Worm (Caenorhabditis elegans) whole organism, L4 larva: ENCODE data around the gene F59B2.15.

ENCODE experiments used
- D1046.2 ChIP-seq: fragments of 200-800 bp; sonication (Bioruptor generic); IDR thresholded peaks from 2 replicates; pipeline ENCODE4 v1.3.6; 2022; ENCODE audit warnings: missing genetic modification characterization, missing compliant biosample characterization
- F37D6.2 ChIP-seq: sonication (generic microtip); optimal IDR thresholded peaks from 2 replicates; lab custom pipeline; 2016; ENCODE audit warnings: mild to moderate bottlenecking, missing genetic modification characterization, missing compliant biosample characterization
- F44E2.7 ChIP-seq: fragments of 200-800 bp; sonication (Bioruptor generic); IDR thresholded peaks from 2 replicates; pipeline ENCODE4 v2.1.2; 2022; ENCODE audit warnings: missing genetic modification characterization, missing compliant biosample characterization
- F49E8.2 ChIP-seq: sonication (generic microtip); optimal IDR thresholded peaks from 2 replicates; lab custom pipeline; 2016; ENCODE audit warnings: missing compliant biosample characterization, mild to moderate bottlenecking, missing genetic modification characterization, borderline replicate concordance
- T20F7.1 ChIP-seq: fragments of 200-800 bp; sonication (Bioruptor generic); optimal IDR thresholded peaks from 2 replicates; lab custom pipeline; 2018; ENCODE audit warnings: mild to moderate bottlenecking, missing genetic modification characterization, missing compliant biosample characterization
- Y105C5A.15 ChIP-seq: fragments of 200-800 bp; sonication (Bioruptor generic); IDR thresholded peaks from 2 replicates; pipeline ENCODE4 v1.3.6; 2022; ENCODE audit warnings: missing genetic modification characterization, missing compliant biosample characterization
- Y48G9A.11 ChIP-seq: fragments of 200-800 bp; sonication (Bioruptor generic); IDR thresholded peaks from 2 replicates; pipeline ENCODE4 v1.3.6; 2022; ENCODE audit warnings: missing genetic modification reagents, missing genetic modification characterization, missing compliant biosample characterization
- Y75B8A.6 ChIP-seq: fragments of 200-800 bp; sonication (Bioruptor generic); IDR thresholded peaks from 2 replicates; pipeline ENCODE4 v1.3.6; 2022; ENCODE audit warnings: missing genetic modification reagents, missing genetic modification characterization, missing compliant biosample characterization
- ZK546.5 ChIP-seq, 2 experiments: sonication (generic microtip); optimal IDR thresholded peaks; 2 replicates each; lab custom pipeline; 2017; ENCODE audit warnings: missing biosample characterization in 2 of 2, missing genetic modification characterization in 2 of 2
- ama-1 ChIP-seq: fragments of 150-350 bp; optimal IDR thresholded peaks from 2 replicates; lab custom pipeline; 2014; ENCODE audit warnings: inconsistent platforms, mixed read lengths
- attf-4 ChIP-seq: sonication (generic microtip); optimal IDR thresholded peaks from 3 replicates; lab custom pipeline; 2017; ENCODE audit warnings: missing biosample characterization, missing genetic modification characterization
- ceh-20 ChIP-seq: fragments of 200-800 bp; sonication (Bioruptor generic); IDR thresholded peaks from 2 replicates; pipeline ENCODE4 v1.3.6; 2022; ENCODE audit warnings: missing genetic modification reagents, missing genetic modification characterization, missing compliant biosample characterization
- ctbp-1 ChIP-seq: fragments of 200-800 bp; sonication (Bioruptor generic); IDR thresholded peaks from 2 replicates; pipeline ENCODE4 v1.3.6; 2022; ENCODE audit warnings: missing genetic modification reagents, missing genetic modification characterization, missing compliant biosample characterization
- daf-12 ChIP-seq: fragments of 150-350 bp; optimal IDR thresholded peaks from 2 replicates; lab custom pipeline; 2014; ENCODE audit warnings: missing biosample characterization, missing genetic modification reagents, missing genetic modification characterization
- daf-16 ChIP-seq, 3 experiments: sonication (generic microtip); optimal IDR thresholded peaks; 2 replicates each; lab custom pipeline; 2016 to 2017; ENCODE audit warnings: missing genetic modification characterization in 3 of 3, missing genetic modification reagents in 3 of 3, mild to moderate bottlenecking in 2 of 3, missing compliant biosample characterization in 2 of 3, missing biosample characterization in 1 of 3, moderate library complexity in 1 of 3
- dmd-6 ChIP-seq: fragments of 200-800 bp; sonication (Bioruptor generic); IDR thresholded peaks from 2 replicates; pipeline ENCODE4 v1.3.6; 2022; ENCODE audit warnings: missing genetic modification reagents, missing genetic modification characterization, missing compliant biosample characterization
- duxl-1 ChIP-seq: sonication (generic microtip); optimal IDR thresholded peaks from 2 replicates; lab custom pipeline; 2016; ENCODE audit warnings: mild to moderate bottlenecking, missing genetic modification characterization, moderate library complexity, missing compliant biosample characterization; ENCODE audit not compliant: poor library complexity
- dve-1 ChIP-seq: sonication (generic microtip); optimal IDR thresholded peaks from 2 replicates; lab custom pipeline; 2017; ENCODE audit warnings: antibody characterized with exemption, mild to moderate bottlenecking, missing genetic modification characterization, missing compliant biosample characterization; ENCODE audit not compliant: insufficient read depth
- egl-43 ChIP-seq: fragments of 200-800 bp; sonication (Bioruptor generic); IDR thresholded peaks from 2 replicates; pipeline ENCODE4 v1.3.6; 2022; ENCODE audit warnings: missing genetic modification reagents, missing genetic modification characterization, missing compliant biosample characterization
- gei-8 ChIP-seq: fragments of 200-800 bp; sonication (Bioruptor generic); optimal IDR thresholded peaks from 2 replicates; lab custom pipeline; 2018; ENCODE audit warnings: mild to moderate bottlenecking, missing genetic modification characterization, missing compliant biosample characterization
- hlh-30 ChIP-seq: sonication (generic microtip); optimal IDR thresholded peaks from 2 replicates; lab custom pipeline; 2017; ENCODE audit warnings: antibody characterized with exemption, mild to moderate bottlenecking, missing genetic modification characterization, missing compliant biosample characterization; ENCODE audit not compliant: insufficient read depth
- hmg-1.1 ChIP-seq: fragments of 200-800 bp; sonication (Bioruptor generic); IDR thresholded peaks from 2 replicates; pipeline ENCODE4 v1.3.6; 2022; ENCODE audit warnings: missing genetic modification reagents, missing genetic modification characterization, missing compliant biosample characterization
- lim-7 ChIP-seq: fragments of 200-800 bp; sonication (Bioruptor generic); IDR thresholded peaks from 2 replicates; pipeline ENCODE4 v1.3.6; 2022; ENCODE audit warnings: missing genetic modification characterization, missing compliant biosample characterization
- lin-1 ChIP-seq: fragments of 200-800 bp; sonication (Bioruptor generic); IDR thresholded peaks from 2 replicates; pipeline ENCODE4 v1.3.6; 2022; ENCODE audit warnings: missing genetic modification reagents, missing genetic modification characterization, missing compliant biosample characterization
- lin-39 ChIP-seq: fragments of 150-350 bp; optimal IDR thresholded peaks from 2 replicates; lab custom pipeline; 2014; ENCODE audit warnings: missing biosample characterization, missing genetic modification reagents, missing genetic modification characterization
- lir-3 ChIP-seq: sonication (generic microtip); optimal IDR thresholded peaks from 2 replicates; lab custom pipeline; 2016; ENCODE audit warnings: mild to moderate bottlenecking, missing genetic modification characterization, missing compliant biosample characterization
- lsy-2 ChIP-seq, 2 experiments: fragments of 150-350 bp in 1 of 2; sonication (generic microtip) in 1 of 2; optimal IDR thresholded peaks; 2 replicates each; lab custom pipeline; 2014 to 2017; ENCODE audit warnings: missing biosample characterization in 2 of 2, missing genetic modification characterization in 2 of 2
- madf-9 ChIP-seq: fragments of 200-800 bp; sonication (Bioruptor generic); conservative IDR thresholded peaks from 2 replicates; pipeline ENCODE4 v1.3.6; 2022; ENCODE audit warnings: missing genetic modification reagents, missing genetic modification characterization, missing compliant biosample characterization
- mep-1 ChIP-seq: fragments of 150-350 bp; sonication (generic microtip); optimal IDR thresholded peaks from 3 replicates; lab custom pipeline; 2014; ENCODE audit warnings: missing biosample characterization, missing genetic modification characterization
- mes-2 ChIP-seq: sonication (generic microtip); optimal IDR thresholded peaks from 2 replicates; lab custom pipeline; 2016; ENCODE audit warnings: missing genotype, mild to moderate bottlenecking, missing genetic modification characterization, missing compliant biosample characterization; ENCODE audit not compliant: poor library complexity, severe bottlenecking
- mxl-2 ChIP-seq: fragments of 200-800 bp; sonication (Bioruptor generic); conservative IDR thresholded peaks from 2 replicates; pipeline ENCODE4 v1.3.6; 2022; ENCODE audit warnings: missing genetic modification reagents, missing genetic modification characterization, missing compliant biosample characterization
- nhr-102 ChIP-seq: sonication (generic microtip); optimal IDR thresholded peaks from 2 replicates; lab custom pipeline; 2016; ENCODE audit warnings: mild to moderate bottlenecking, missing genetic modification characterization, moderate library complexity, missing compliant biosample characterization
- nhr-237 ChIP-seq: sonication (generic microtip); optimal IDR thresholded peaks from 2 replicates; lab custom pipeline; 2017; ENCODE audit warnings: missing biosample characterization, missing genetic modification characterization
- nhr-25 ChIP-seq: sonication (generic microtip); optimal IDR thresholded peaks from 2 replicates; lab custom pipeline; 2017; ENCODE audit warnings: missing genetic modification characterization, mild to moderate bottlenecking, missing compliant biosample characterization, antibody characterized with exemption, moderate library complexity, borderline replicate concordance; ENCODE audit not compliant: insufficient read depth
- nhr-6 ChIP-seq: fragments of 150-350 bp; optimal IDR thresholded peaks from 2 replicates; lab custom pipeline; 2014; ENCODE audit warnings: missing biosample characterization, missing genetic modification characterization
- nhr-76 ChIP-seq: fragments of 150-350 bp; optimal IDR thresholded peaks from 2 replicates; lab custom pipeline; 2014; ENCODE audit warnings: missing biosample characterization, missing genetic modification characterization
- pha-4 ChIP-seq, 2 experiments: fragments of 150-350 bp in 1 of 2; fragments of 200-800 bp in 1 of 2; sonication (Bioruptor generic) in 1 of 2; IDR thresholded peaks in 1 of 2; optimal IDR thresholded peaks in 1 of 2; 2 replicates each; pipeline versions ENCODE4 v1.3.6 to Lab custom; 2014 to 2022; ENCODE audit warnings: missing genetic modification characterization in 2 of 2, missing genetic modification reagents in 2 of 2, missing biosample characterization in 1 of 2, missing compliant biosample characterization in 1 of 2
- php-3 ChIP-seq: fragments of 200-800 bp; sonication (Bioruptor generic); IDR thresholded peaks from 2 replicates; pipeline ENCODE4 v1.3.6; 2022; ENCODE audit warnings: missing genetic modification reagents, missing genetic modification characterization, missing compliant biosample characterization
- saeg-2 ChIP-seq: fragments of 200-800 bp; sonication (Bioruptor generic); IDR thresholded peaks from 2 replicates; pipeline ENCODE4 v1.3.6; 2022; ENCODE audit warnings: missing genetic modification reagents, missing genetic modification characterization, missing compliant biosample characterization
- snpc-1.2 ChIP-seq: fragments of 200-800 bp; sonication (Bioruptor generic); IDR thresholded peaks from 2 replicates; pipeline ENCODE4 v1.3.6; 2022; ENCODE audit warnings: missing genetic modification reagents, missing genetic modification characterization, missing compliant biosample characterization
- snpc-4 ChIP-seq: fragments of 150-350 bp; optimal IDR thresholded peaks from 2 replicates; lab custom pipeline; 2014; ENCODE audit warnings: missing biosample characterization, missing genetic modification characterization
- spr-3 ChIP-seq: fragments of 200-800 bp; sonication (Bioruptor generic); optimal IDR thresholded peaks from 2 replicates; lab custom pipeline; 2018; ENCODE audit warnings: mild to moderate bottlenecking, missing genetic modification characterization, missing compliant biosample characterization
- tag-97 ChIP-seq: fragments of 200-800 bp; sonication (Bioruptor generic); IDR thresholded peaks from 2 replicates; pipeline ENCODE4 v1.3.6; 2022; ENCODE audit warnings: missing genetic modification characterization, missing compliant biosample characterization
- vab-7 ChIP-seq: fragments of 200-800 bp; sonication (Bioruptor generic); IDR thresholded peaks from 2 replicates; pipeline ENCODE4 v1.3.6; 2022; ENCODE audit warnings: missing genetic modification reagents, missing genetic modification characterization, missing compliant biosample characterization
- zfp-2 ChIP-seq: sonication (generic microtip); optimal IDR thresholded peaks from 2 replicates; lab custom pipeline; 2016; ENCODE audit warnings: mild to moderate bottlenecking, missing genetic modification characterization, missing compliant biosample characterization
- zip-2 ChIP-seq: fragments of 150-350 bp; optimal IDR thresholded peaks from 2 replicates; lab custom pipeline; 2014; ENCODE audit warnings: missing biosample characterization, missing genetic modification characterization
- ztf-11 ChIP-seq: fragments of 150-350 bp; optimal IDR thresholded peaks from 2 replicates; lab custom pipeline; 2014; ENCODE audit warnings: missing biosample characterization, missing genetic modification characterization
- ztf-7 ChIP-seq: fragments of 150-350 bp; optimal IDR thresholded peaks from 2 replicates; lab custom pipeline; 2014; ENCODE audit warnings: missing biosample characterization, missing genetic modification characterization

The F59B2.15 gene

ce11 chrIII:9051119-9051597 lies 48.7 kb upstream of the F59B2.15 start (continued):
- TF ChIP-seq attf-4 (tag; lab: Kevin White, UChicago) (peak; percentile 2), zfp-2 (tag; lab: Kevin White, UChicago) (no peak), snpc-1.2 (GFP tag; lab: Robert Waterston, UW) (peak; percentile 46; the same call in 1 of the 2 replicates), tag-97 (GFP tag; lab: Robert Waterston, UW) (peak; percentile 43; the same call in 1 of the 2 replicates), vab-7 (GFP tag; lab: Robert Waterston, UW) (peak; percentile 59; the same call in 1 of the 2 replicates), spr-3 (GFP tag; lab: Kevin White, UChicago) (peak; percentile 5), php-3 (GFP tag; lab: Robert Waterston, UW) (peak; percentile 29; the same call in 1 of the 2 replicates), ztf-7 (tag; lab: Kevin White, UChicago) (peak; percentile 65), zip-2 (peak; percentile 74), lir-3 (tag; lab: Kevin White, UChicago) (peak; percentile 5), lin-39 (tag; lab: Kevin White, UChicago) (no peak), T20F7.1 (GFP tag; lab: Kevin White, UChicago) (peak; percentile 84), madf-9 (GFP tag; lab: Robert Waterston, UW) (peak; percentile 62), Y75B8A.6 (GFP tag; lab: Robert Waterston, UW) (peak; percentile 85), nhr-102 (tag; lab: Kevin White, UChicago) (peak; percentile 18), ctbp-1 (GFP tag; lab: Robert Waterston, UW) (peak; percentile 76), egl-43 (GFP tag; lab: Robert Waterston, UW) (peak; percentile 53; the same call in 1 of the 2 replicates), Y48G9A.11 (GFP tag; lab: Robert Waterston, UW) (no peak), ZK546.5 (tag; optimal IDR thresholded peaks at IDR 0.05; lab: Kevin White, UChicago) (no peak), ceh-20 (GFP tag; lab: Robert Waterston, UW) (peak; percentile 67; the same call in 1 of the 2 replicates), duxl-1 (tag; lab: Kevin White, UChicago) (peak; percentile 17), lim-7 (GFP tag; lab: Robert Waterston, UW) (peak; percentile 66; the same call in 1 of the 2 replicates), Y105C5A.15 (GFP tag; lab: Robert Waterston, UW) (no peak), snpc-4 (tag; lab: Kevin White, UChicago) (no peak), F49E8.2 (tag; lab: Kevin White, UChicago) (no peak), D1046.2 (0 out of 2 replicates have a peak, but pooled peaks have one; percentile 4), ztf-11 (tag; lab: Kevin White, UChicago) (no peak), dve-1 (tag; lab: Kevin White, UChicago) (peak; percentile 94), lsy-2 (tag; optimal IDR thresholded peaks at IDR 0.05; lab: Kevin White, UChicago) (peak in 1 of 2 experiments; percentile 91), hmg-1.1 (GFP tag; lab: Robert Waterston, UW) (peak; percentile 70), nhr-76 (tag; lab: Kevin White, UChicago) (peak; percentile 11), dmd-6 (GFP tag; lab: Robert Waterston, UW) (peak; percentile 63), mxl-2 (GFP tag; lab: Robert Waterston, UW) (no peak), pha-4 (GFP tag; IDR thresholded peaks at IDR 0.05; lab: Robert Waterston, UW) (peak; percentile 81), pha-4 (tag; optimal IDR thresholded peaks at IDR 0.05; lab: Kevin White, UChicago) (peak; percentile 82), nhr-237 (tag; lab: Kevin White, UChicago) (no peak), daf-16 (GFP tag; optimal IDR thresholded peaks at IDR 0.05; lab: Kevin White, UChicago) (peak; percentile 23 to 52), daf-16 (tag; optimal IDR thresholded peaks at IDR 0.05; lab: Kevin White, UChicago) (peak; percentile 97), saeg-2 (GFP tag; lab: Robert Waterston, UW) (0 out of 2 replicates have a peak, but pooled peaks have one; percentile 70), mep-1 (tag; lab: Kevin White, UChicago) (peak; percentile 92), nhr-6 (tag; lab: Kevin White, UChicago) (peak; percentile 80), F44E2.7 (GFP tag; lab: Robert Waterston, UW) (0 out of 2 replicates have a peak, but pooled peaks have one; percentile 14), F37D6.2 (tag; lab: Kevin White, UChicago) (no peak), ama-1 (lab: Kevin White, UChicago) (peak; percentile 90), daf-12 (tag; lab: Kevin White, UChicago) (no peak), nhr-25 (peak; percentile 10), lin-1 (GFP tag; lab: Robert Waterston, UW) (peak; percentile 82), hlh-30 (tag; lab: Kevin White, UChicago) (peak; percentile 87), mes-2 (peak; percentile 63), gei-8 (GFP tag; lab: Kevin White, UChicago) (peak; percentile 36)
